Fruit fly (Drosophila melanogaster): ENCODE results near the gene DNAlig3.
A peak's percentile ranks its signal among the peaks of the same experiment; 100 is the strongest.

The DNAlig3 gene

dm6 chr3R:12448889-12449314, 47.3 kb upstream of the DNAlig3 start, which contains the start of gene CG18549 (continued):
- TF ChIP-seq pnt (GFP tag; optimal IDR thresholded peaks at IDR 0.05) (peak; percentile 99), CG12071 (GFP tag; optimal IDR thresholded peaks at IDR 0.05) (peak; percentile 99), ab (GFP tag; optimal IDR thresholded peaks at IDR 0.05) (peak; percentile 97), Stat92E (GFP tag; optimal IDR thresholded peaks at IDR 0.05) (peak in 1 of 3 experiments; percentile 100), zen (tag; optimal IDR thresholded peaks at IDR 0.05) (peak; percentile 100), CG5180 (GFP tag; optimal IDR thresholded peaks at IDR 0.05) (peak; percentile 95), tap (tag; optimal IDR thresholded peaks at IDR 0.05) (peak; percentile 100), CG1602 (GFP tag; optimal IDR thresholded peaks at IDR 0.05) (peak; percentile 100), gce (GFP tag; IDR thresholded peaks at IDR 0.05) (peak; percentile 100), Adf1 (GFP tag; IDR thresholded peaks at IDR 0.05) (peak; percentile 93), pum (GFP tag; optimal IDR thresholded peaks at IDR 0.05) (peak; percentile 99), CG6813 (GFP tag; optimal IDR thresholded peaks at IDR 0.05) (peak; percentile 99), CG6765 (GFP tag; optimal IDR thresholded peaks at IDR 0.05) (peak; percentile 99), disco-r (GFP tag; optimal IDR thresholded peaks at IDR 0.05) (peak; percentile 99), sisA (GFP tag; IDR thresholded peaks at IDR 0.05) (peak; percentile 100), H15 (GFP tag; IDR thresholded peaks at IDR 0.05) (peak; percentile 100), grau (tag; optimal IDR thresholded peaks at IDR 0.05) (peak; percentile 99), NC2α (GFP tag; optimal IDR thresholded peaks at IDR 0.05) (peak; percentile 99), Nf-YB (GFP tag; optimal IDR thresholded peaks at IDR 0.05) (peak; percentile 93), insv (GFP tag; optimal IDR thresholded peaks at IDR 0.05) (peak; percentile 74 to 86), crc (GFP tag; optimal IDR thresholded peaks at IDR 0.05) (peak; percentile 98), vfl (GFP tag; optimal IDR thresholded peaks at IDR 0.05) (peak; percentile 99), MTF-1 (GFP tag; optimal IDR thresholded peaks at IDR 0.05; ENCODE audit: borderline replicate concordance) (peak; percentile 99), CG10565 (GFP tag; optimal IDR thresholded peaks at IDR 0.05) (peak; percentile 98), mld (GFP tag; IDR thresholded peaks at IDR 0.05; ENCODE audit: partially characterized antibody) (no peak; the same call in 2 of the 3 replicates), CG6254 (GFP tag; optimal IDR thresholded peaks at IDR 0.05) (peak; percentile 98), CG10274 (GFP tag; optimal IDR thresholded peaks at IDR 0.05) (peak; percentile 98), mirr (GFP tag; optimal IDR thresholded peaks at IDR 0.05) (peak; percentile 99), CG43689 (GFP tag; IDR thresholded peaks at IDR 0.05) (peak; percentile 99), CG6654 (GFP tag; optimal IDR thresholded peaks at IDR 0.05) (peak; percentile 94), C15 (GFP tag; IDR thresholded peaks at IDR 0.05) (peak; percentile 99), ATbp (GFP tag; optimal IDR thresholded peaks at IDR 0.05) (peak; percentile 100), emc (GFP tag; optimal IDR thresholded peaks at IDR 0.05) (peak; percentile 97), sob (GFP tag; IDR thresholded peaks at IDR 0.05) (peak; percentile 100), TFAM (GFP tag; optimal IDR thresholded peaks at IDR 0.05) (peak; percentile 96), CG3407 (GFP tag; optimal IDR thresholded peaks at IDR 0.05) (peak; percentile 99), lov (optimal IDR thresholded peaks at IDR 0.05) (no peak), lov (GFP tag; IDR thresholded peaks at IDR 0.05) (peak; percentile 100), CG8281 (tag; optimal IDR thresholded peaks at IDR 0.05) (peak; percentile 97), shn (GFP tag; optimal IDR thresholded peaks at IDR 0.05) (peak; percentile 99), CG15073 (GFP tag; optimal IDR thresholded peaks at IDR 0.05) (peak; percentile 94), Atf3 (GFP tag; optimal IDR thresholded peaks at IDR 0.05) (peak; percentile 99), tgo (GFP tag; IDR thresholded peaks at IDR 0.05) (peak; percentile 100), D19A (tag; optimal IDR thresholded peaks at IDR 0.05) (peak; percentile 100), lola (GFP tag; optimal IDR thresholded peaks at IDR 0.05) (peak in 1 of 3 experiments; percentile 100), ap (GFP tag; IDR thresholded peaks at IDR 0.05) (peak; percentile 100), Ets97D (GFP tag; optimal IDR thresholded peaks at IDR 0.05) (peak; percentile 96), NfI (GFP tag; optimal IDR thresholded peaks at IDR 0.05) (peak; percentile 100), Poxn (GFP tag; IDR thresholded peaks at IDR 0.05) (peak; percentile 98), CG13287 (GFP tag; IDR thresholded peaks at IDR 0.05; ENCODE audit: partially characterized antibody) (peak; percentile 88)

Data from whole organism, embryonic.